Worm (Caenorhabditis elegans) whole organism, midembryonic: Measurements from ENCODE around the gene mrps-34.

ENCODE experiments used
- T22C8.4 ChIP-seq: fragments of 200-800 bp; sonication (Bioruptor generic); IDR thresholded peaks from 2 replicates; pipeline ENCODE4 v1.3.6; 2022; ENCODE audit warnings: missing genetic modification characterization, missing compliant biosample characterization
- med-1 ChIP-seq: sonication (generic microtip); optimal IDR thresholded peaks from 2 replicates; lab custom pipeline; 2017; ENCODE audit warnings: missing genetic modification characterization, mild to moderate bottlenecking, missing compliant biosample characterization, antibody characterized with exemption, missing genetic modification reagents; ENCODE audit not compliant: insufficient read depth
- ztf-23 ChIP-seq: fragments of 200-800 bp; sonication (Bioruptor generic); IDR thresholded peaks from 2 replicates; pipeline ENCODE4 v1.3.6; 2022; ENCODE audit warnings: missing genetic modification reagents, missing genetic modification characterization, missing compliant biosample characterization

- TF ChIP-seq med-1 (no peak), ztf-23 (no peak), T22C8.4 (GFP tag; lab: Robert Waterston, UW) (no peak)
Observed at ce11 chrIII:4553316-4553715, 11.1 kb upstream of the mrps-34 start, which contains the start of gene imph-1.
